Fruit fly (Drosophila melanogaster): Measurements from ENCODE around the gene kek4.
A peak's percentile ranks its signal among the peaks of the same experiment; 100 is the strongest.

The kek4 gene

DNA sequence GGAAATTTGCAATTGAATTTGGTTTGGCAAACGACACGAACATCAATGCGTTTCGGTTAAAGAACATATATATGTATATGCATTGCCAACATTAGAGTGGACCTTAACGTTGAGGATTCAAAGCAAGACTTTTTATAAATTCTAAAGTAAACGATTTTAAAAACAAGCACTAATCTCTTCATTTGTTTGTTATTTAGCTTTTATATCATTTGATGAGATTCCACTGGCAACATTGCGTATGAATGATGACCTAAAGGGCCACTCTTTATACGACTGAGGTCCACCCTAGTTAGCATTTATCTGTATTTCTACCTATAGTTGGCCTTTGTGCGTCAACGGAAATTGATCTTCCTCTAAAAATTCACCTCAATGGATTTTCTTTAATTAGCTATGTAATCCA, 43.6 kb upstream of the kek4 start (continued):
- TF ChIP-seq Hr38 (GFP tag; optimal IDR thresholded peaks at IDR 0.05), result no peak
- no peak; the same call in 2 of the 3 replicates for TF ChIP-seq eg (GFP tag; IDR thresholded peaks at IDR 0.05)
- TF ChIP-seq CG3919 (GFP tag; optimal IDR thresholded peaks at IDR 0.05), result peak; percentile 42
- TF ChIP-seq CG15336 (GFP tag; IDR thresholded peaks at IDR 0.05), result peak; percentile 66
- no peak for TF ChIP-seq Sox15 (GFP tag; optimal IDR thresholded peaks at IDR 0.05)
- no peak for TF ChIP-seq CG8319 (GFP tag; optimal IDR thresholded peaks at IDR 0.05)
- no peak for TF ChIP-seq esn (GFP tag; optimal IDR thresholded peaks at IDR 0.05)
- no peak for TF ChIP-seq vri (GFP tag; optimal IDR thresholded peaks at IDR 0.05)
- no peak for TF ChIP-seq dsx (GFP tag; optimal IDR thresholded peaks at IDR 0.05; ENCODE audit: poor library complexity, severe bottlenecking)
- TF ChIP-seq Met (GFP tag; optimal IDR thresholded peaks at IDR 0.05), result peak; percentile 18
- TF ChIP-seq Eip93F (GFP tag; optimal IDR thresholded peaks at IDR 0.05), result no peak
- TF ChIP-seq Gug (GFP tag; IDR thresholded peaks at IDR 0.05), result no peak
- TF ChIP-seq OdsH (GFP tag; optimal IDR thresholded peaks at IDR 0.05), result peak; percentile 35
- no peak for TF ChIP-seq CG16779 (tag; optimal IDR thresholded peaks at IDR 0.05)
- peak; percentile 48 for TF ChIP-seq achi (GFP tag; optimal IDR thresholded peaks at IDR 0.05)
- no peak for TF ChIP-seq dac (GFP tag; optimal IDR thresholded peaks at IDR 0.05)
- no peak for TF ChIP-seq fd59A (GFP tag; optimal IDR thresholded peaks at IDR 0.05)
- TF ChIP-seq CG32006 (GFP tag; optimal IDR thresholded peaks at IDR 0.05), result peak; percentile 24
- peak; percentile 32 for TF ChIP-seq pdm3 (GFP tag; optimal IDR thresholded peaks at IDR 0.05)
- no peak for TF ChIP-seq Smox (GFP tag; optimal IDR thresholded peaks at IDR 0.05)
- peak; percentile 18 for TF ChIP-seq Lpt (GFP tag; optimal IDR thresholded peaks at IDR 0.05)
- no peak for TF ChIP-seq Hr39 (GFP tag; optimal IDR thresholded peaks at IDR 0.05)
- TF ChIP-seq CG11294 (GFP tag; IDR thresholded peaks at IDR 0.05), result no peak
- TF ChIP-seq svp (GFP tag), result no peak
- peak; percentile 82 for TF ChIP-seq Eip78C (GFP tag)
- TF ChIP-seq CG6163 (GFP tag; IDR thresholded peaks at IDR 0.05), result peak; percentile 53; the same call in 1 of the 3 replicates
- no peak for TF ChIP-seq Ets96B (tag; optimal IDR thresholded peaks at IDR 0.05)
- TF ChIP-seq CG6854 (GFP tag; optimal IDR thresholded peaks at IDR 0.05), result no peak

DNA sequence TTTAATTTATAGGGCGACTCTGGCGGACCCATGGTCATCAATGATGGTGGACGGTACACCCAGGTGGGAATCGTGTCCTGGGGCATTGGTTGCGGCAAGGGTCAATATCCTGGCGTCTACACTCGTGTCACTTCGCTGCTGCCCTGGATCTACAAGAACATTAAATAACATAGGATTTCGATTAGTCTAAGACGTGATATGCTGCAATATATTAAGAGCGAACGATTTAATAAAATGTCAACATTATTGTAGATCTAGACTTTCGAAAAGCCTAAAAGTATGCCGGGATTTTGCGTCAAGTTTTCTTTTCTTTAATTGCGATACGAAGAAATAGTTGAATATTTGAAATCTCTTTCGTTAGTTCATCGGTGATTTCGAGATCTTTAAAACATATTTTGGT, 42.0 kb upstream of the kek4 start, which contains the start of gene Naa20B:
Gene Naa20B (plus strand): TSS at position 301 of the 400 bp plus-strand sequence.
- no peak for TF ChIP-seq Eip93F (GFP tag; optimal IDR thresholded peaks at IDR 0.05)
- TF ChIP-seq Sox14 (GFP tag; optimal IDR thresholded peaks at IDR 0.05), result no peak
- TF ChIP-seq OdsH (GFP tag; optimal IDR thresholded peaks at IDR 0.05), result no peak
- TF ChIP-seq salr (GFP tag; optimal IDR thresholded peaks at IDR 0.05), result no peak
- TF ChIP-seq CG8319 (GFP tag; optimal IDR thresholded peaks at IDR 0.05), result no peak
- no peak for TF ChIP-seq Smox (GFP tag; optimal IDR thresholded peaks at IDR 0.05)
- TF ChIP-seq dsx (GFP tag; optimal IDR thresholded peaks at IDR 0.05; ENCODE audit: poor library complexity, severe bottlenecking), result no peak
- TF ChIP-seq CG34406 (GFP tag; optimal IDR thresholded peaks at IDR 0.05), result no peak
- TF ChIP-seq CG15336 (GFP tag; IDR thresholded peaks at IDR 0.05), result no peak
- TF ChIP-seq CG9139 (GFP tag; optimal IDR thresholded peaks at IDR 0.05), result no peak
- TF ChIP-seq eg (GFP tag; IDR thresholded peaks at IDR 0.05), result no peak
- no peak for TF ChIP-seq CG11902 (GFP tag; optimal IDR thresholded peaks at IDR 0.05)
- TF ChIP-seq Hr4 (GFP tag; optimal IDR thresholded peaks at IDR 0.05), result no peak
- no peak for TF ChIP-seq Sox15 (GFP tag; optimal IDR thresholded peaks at IDR 0.05)
- no peak for TF ChIP-seq topi (GFP tag; optimal IDR thresholded peaks at IDR 0.05)
- no peak for TF ChIP-seq Ets21C (GFP tag; optimal IDR thresholded peaks at IDR 0.05)
- no peak for TF ChIP-seq CG6276 (GFP tag; optimal IDR thresholded peaks at IDR 0.05)
- TF ChIP-seq CG3919 (GFP tag; optimal IDR thresholded peaks at IDR 0.05), result no peak

DNA sequence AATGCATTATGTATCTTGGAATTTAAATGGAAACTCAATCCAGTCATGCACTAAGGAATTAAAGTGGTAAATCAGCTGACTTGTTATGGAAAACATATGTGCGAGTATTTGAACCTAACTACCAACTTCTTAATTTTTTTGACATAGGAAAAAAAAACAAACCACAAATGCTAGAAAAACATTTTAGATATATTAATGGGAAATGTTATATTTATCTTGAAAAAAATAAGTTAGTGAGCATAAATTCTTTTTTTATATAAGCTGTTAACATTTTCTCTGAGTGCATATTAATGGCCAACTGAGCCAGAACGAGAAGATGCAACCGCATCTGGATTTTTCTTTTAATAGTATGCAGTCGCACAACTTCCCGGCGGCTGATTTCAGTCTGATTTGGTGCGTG, 36.0 kb upstream of the kek4 start:
- TF ChIP-seq achi (GFP tag; optimal IDR thresholded peaks at IDR 0.05) (peak; percentile 22), CG32006 (GFP tag; optimal IDR thresholded peaks at IDR 0.05) (peak; percentile 46), spab (GFP tag; optimal IDR thresholded peaks at IDR 0.05) (no peak), CG11762 (GFP tag; optimal IDR thresholded peaks at IDR 0.05; ENCODE audit: insufficient read depth) (no peak), CG8119 (GFP tag; IDR thresholded peaks at IDR 0.05) (0 out of 3 replicates have a peak, but pooled peaks have one; percentile 24), Hr38 (GFP tag; optimal IDR thresholded peaks at IDR 0.05) (no peak), Met (GFP tag; optimal IDR thresholded peaks at IDR 0.05) (no peak), CG4318 (GFP tag; optimal IDR thresholded peaks at IDR 0.05) (peak; percentile 15), CG15336 (GFP tag; IDR thresholded peaks at IDR 0.05) (0 out of 2 replicates have a peak, but pooled peaks have one; percentile 15), Hr4 (GFP tag; optimal IDR thresholded peaks at IDR 0.05) (peak; percentile 4), salr (GFP tag; optimal IDR thresholded peaks at IDR 0.05) (no peak), CG6276 (GFP tag; optimal IDR thresholded peaks at IDR 0.05) (peak; percentile 9), Hr39 (GFP tag; optimal IDR thresholded peaks at IDR 0.05) (no peak), CG10669 (GFP tag; optimal IDR thresholded peaks at IDR 0.05) (no peak), esn (GFP tag; optimal IDR thresholded peaks at IDR 0.05) (no peak), Lpt (GFP tag; optimal IDR thresholded peaks at IDR 0.05) (peak; percentile 20), ss (GFP tag; optimal IDR thresholded peaks at IDR 0.05) (peak in 1 of 2 experiments; percentile 7), net (GFP tag; optimal IDR thresholded peaks at IDR 0.05) (no peak), Sox14 (GFP tag; optimal IDR thresholded peaks at IDR 0.05) (peak; percentile 1), CG16779 (tag; optimal IDR thresholded peaks at IDR 0.05) (no peak), CG3032 (tag; optimal IDR thresholded peaks at IDR 0.05) (peak; percentile 16), Eip78C (GFP tag) (peak; percentile 74), CG6808 (GFP tag; optimal IDR thresholded peaks at IDR 0.05) (peak; percentile 31)

Data from whole organism, prepupa.